Worm (Caenorhabditis elegans): ENCODE measurements around the gene str-256.

Gene str-256

ce11 chrV:541470-541869 lies 40.3 kb upstream of the str-256 start:
- no peak for TF ChIP-seq ZK337.2 (GFP tag; IDR thresholded peaks at IDR 0.05)
- no peak for TF ChIP-seq madf-9 (GFP tag; conservative IDR thresholded peaks at IDR 0.05)
- no peak for TF ChIP-seq unc-62 (GFP tag; optimal IDR thresholded peaks at IDR 0.05 in 1 of 2)
- TF ChIP-seq unc-62 (tag; optimal IDR thresholded peaks at IDR 0.05), result no peak
- no peak for TF ChIP-seq lin-15B (tag; optimal IDR thresholded peaks at IDR 0.05)
- TF ChIP-seq D1046.2 (GFP tag; IDR thresholded peaks at IDR 0.05), result no peak
- no peak for TF ChIP-seq zfp-2 (tag; optimal IDR thresholded peaks at IDR 0.05)
- no peak for TF ChIP-seq snpc-4 (tag; optimal IDR thresholded peaks at IDR 0.05)
- no peak for TF ChIP-seq attf-4 (tag; optimal IDR thresholded peaks at IDR 0.05)
- no peak for TF ChIP-seq lin-38 (GFP tag; IDR thresholded peaks at IDR 0.05)
- TF ChIP-seq aly-2 (tag; optimal IDR thresholded peaks at IDR 0.05), result no peak

ce11 chrV:539040-539510 lies 37.9 kb upstream of the str-256 start, which contains the start of gene nhr-155:
Gene nhr-155, plus strand, starts transcription at chrV:539460.
- TF ChIP-seq lin-39 (tag; optimal IDR thresholded peaks at IDR 0.05) (no peak), dmd-9 (GFP tag; IDR thresholded peaks at IDR 0.05) (no peak), F26F4.8 (GFP tag; conservative IDR thresholded peaks at IDR 0.05) (no peak), nhr-42 (GFP tag; IDR thresholded peaks at IDR 0.05) (no peak), mep-1 (tag; optimal IDR thresholded peaks at IDR 0.05) (no peak), fkh-10 (GFP tag; optimal IDR thresholded peaks at IDR 0.05) (no peak), F49E8.2 (tag; optimal IDR thresholded peaks at IDR 0.05; ENCODE audit: borderline replicate concordance) (no peak), set-16 (GFP tag; IDR thresholded peaks at IDR 0.05) (no peak), ztf-11 (tag; optimal IDR thresholded peaks at IDR 0.05) (no peak), Y48G9A.11 (GFP tag; IDR thresholded peaks at IDR 0.05) (no peak), lsy-2 (tag; optimal IDR thresholded peaks at IDR 0.05) (no peak), unc-39 (tag; optimal IDR thresholded peaks at IDR 0.05) (no peak), gei-8 (GFP tag; optimal IDR thresholded peaks at IDR 0.05) (no peak), jun-1 (tag; optimal IDR thresholded peaks at IDR 0.05) (no peak), nhr-48 (tag; optimal IDR thresholded peaks at IDR 0.05) (no peak), php-3 (GFP tag; IDR thresholded peaks at IDR 0.05) (no peak), snpc-1.2 (GFP tag; IDR thresholded peaks at IDR 0.05) (no peak), nhr-41 (GFP tag; IDR thresholded peaks at IDR 0.05) (no peak), D1046.2 (GFP tag; IDR thresholded peaks at IDR 0.05) (no peak), zip-11 (GFP tag; IDR thresholded peaks at IDR 0.05) (no peak)

- TF ChIP-seq nhr-77 (tag; optimal IDR thresholded peaks at IDR 0.05) (no peak), pqm-1 (tag; optimal IDR thresholded peaks at IDR 0.05) (no peak), unc-62 (GFP tag; optimal IDR thresholded peaks at IDR 0.05 in 1 of 2) (peak in 1 of 2 experiments; percentile 93), unc-62 (tag; optimal IDR thresholded peaks at IDR 0.05) (no peak)
Measured at ce11 chrV:536571-536970, 35.4 kb upstream of the str-256 start, which contains the start of gene C14C6.5. Gene C14C6.5, plus strand, starts transcription at chrV:536628.

- TF ChIP-seq lin-38 (GFP tag; IDR thresholded peaks at IDR 0.05) (no peak), lin-1 (GFP tag; IDR thresholded peaks at IDR 0.05) (0 out of 2 replicates have a peak, but pooled peaks have one; percentile 8), nhr-102 (tag; optimal IDR thresholded peaks at IDR 0.05) (peak; percentile 64), mdl-1 (tag; optimal IDR thresholded peaks at IDR 0.05) (peak in 1 of 2 experiments; percentile 25), mes-2 (tag; optimal IDR thresholded peaks at IDR 0.05; ENCODE audit: poor library complexity, severe bottlenecking) (peak; percentile 25), madf-9 (GFP tag; conservative IDR thresholded peaks at IDR 0.05) (no peak), daf-12 (tag; optimal IDR thresholded peaks at IDR 0.05) (no peak), zag-1 (tag; optimal IDR thresholded peaks at IDR 0.05) (no peak), tag-97 (GFP tag; IDR thresholded peaks at IDR 0.05) (no peak), F10B5.3 (tag; optimal IDR thresholded peaks at IDR 0.05) (no peak), ces-1 (GFP tag; optimal IDR thresholded peaks at IDR 0.05) (no peak), tra-1 (GFP tag; IDR thresholded peaks at IDR 0.05) (no peak), nhr-77 (tag; optimal IDR thresholded peaks at IDR 0.05) (peak; percentile 8), dve-1 (tag; optimal IDR thresholded peaks at IDR 0.05; ENCODE audit: insufficient read depth) (peak; percentile 74), mdt-29 (GFP tag; IDR thresholded peaks at IDR 0.05) (no peak), ceh-20 (GFP tag; IDR thresholded peaks at IDR 0.05) (no peak), hif-1 (tag; optimal IDR thresholded peaks at IDR 0.05) (no peak), Y48G9A.11 (GFP tag; IDR thresholded peaks at IDR 0.05) (no peak), nhr-11 (tag; optimal IDR thresholded peaks at IDR 0.05) (no peak), spr-3 (GFP tag; optimal IDR thresholded peaks at IDR 0.05) (no peak)
Measured at ce11 chrV:534176-534575, 33.0 kb upstream of the str-256 start, which contains the start of gene nhr-132. Gene nhr-132, plus strand, starts transcription at chrV:534446.
